Fruit fly (Drosophila melanogaster) whole organism, embryonic: ENCODE results near the gene CG44869.

Experiments
- CG10147 ChIP-seq: fragments of 200-800 bp; sonication (Bioruptor generic); optimal IDR thresholded peaks from 2 replicates; lab custom pipeline; 2019; ENCODE audit warnings: missing biosample characterization, mild to moderate bottlenecking, missing genetic modification characterization, moderate library complexity
- CG1024 ChIP-seq: fragments of 200-800 bp; sonication (Bioruptor generic); IDR thresholded peaks from 2 replicates; pipeline ENCODE4 v1.3.6; 2022; ENCODE audit warnings: missing biosample characterization, missing genetic modification characterization
- CG10366 ChIP-seq: fragments of 200-800 bp; sonication (Bioruptor generic); IDR thresholded peaks from 2 replicates; pipeline ENCODE4 v1.3.6; 2022; ENCODE audit warnings: missing biosample characterization, missing genetic modification characterization
- CG11093 ChIP-seq: fragments of 200-800 bp; sonication (Bioruptor generic); IDR thresholded peaks from 3 replicates; pipeline ENCODE4 v1.3.6; 2022; ENCODE audit warnings: missing biosample characterization, missing genetic modification characterization
- CG12236 ChIP-seq: fragments of 200-800 bp; sonication (Bioruptor generic); optimal IDR thresholded peaks from 2 replicates; lab custom pipeline; 2016; ENCODE audit warnings: missing biosample characterization, missing genetic modification characterization
- CG1233 ChIP-seq: fragments of 200-800 bp; sonication (Bioruptor generic); optimal IDR thresholded peaks from 4 replicates; lab custom pipeline; 2018; ENCODE audit warnings: missing biosample characterization, mild to moderate bottlenecking, missing genetic modification characterization
- CG12391 ChIP-seq: fragments of 200-800 bp; sonication (Bioruptor generic); optimal IDR thresholded peaks from 3 replicates; lab custom pipeline; 2018; ENCODE audit warnings: missing biosample characterization, mild to moderate bottlenecking, missing genetic modification characterization, moderate library complexity
- CG13424 ChIP-seq: fragments of 200-800 bp; sonication (Bioruptor generic); optimal IDR thresholded peaks from 2 replicates; lab custom pipeline; 2019; ENCODE audit warnings: missing biosample characterization, mild to moderate bottlenecking, missing genetic modification characterization, moderate library complexity
- CG14710 ChIP-seq: fragments of 200-800 bp; sonication (Bioruptor generic); optimal IDR thresholded peaks from 3 replicates; lab custom pipeline; 2019; ENCODE audit warnings: missing biosample characterization, mild to moderate bottlenecking, missing genetic modification characterization, moderate library complexity
- CG17802 ChIP-seq: fragments of 200-800 bp; sonication (Bioruptor generic); optimal IDR thresholded peaks from 2 replicates; lab custom pipeline; 2018; ENCODE audit warnings: missing biosample characterization, mild to moderate bottlenecking, missing genetic modification characterization, moderate library complexity
- CG17829 ChIP-seq: fragments of 200-800 bp; optimal IDR thresholded peaks from 2 replicates; lab custom pipeline; 2019; ENCODE audit warnings: missing biosample characterization, mild to moderate bottlenecking, missing genetic modification characterization, moderate library complexity
- CG18476 ChIP-seq: fragments of 200-800 bp; sonication (Bioruptor generic); optimal IDR thresholded peaks from 2 replicates; lab custom pipeline; 2016; ENCODE audit warnings: missing biosample characterization, mild to moderate bottlenecking, missing genetic modification characterization
- CG2712 ChIP-seq: fragments of 200-800 bp; optimal IDR thresholded peaks from 3 replicates; lab custom pipeline; 2019; ENCODE audit warnings: missing biosample characterization, mild to moderate bottlenecking, missing genetic modification characterization, moderate library complexity
- CG31441 ChIP-seq: fragments of 200-800 bp; sonication (Bioruptor generic); IDR thresholded peaks from 2 replicates; pipeline ENCODE4 v1.3.6; 2022; ENCODE audit warnings: missing biosample characterization, missing genetic modification characterization
- CG4404 ChIP-seq: fragments of 200-800 bp; sonication (Bioruptor generic); IDR thresholded peaks from 2 replicates; pipeline ENCODE4 v1.3.6; 2022; ENCODE audit warnings: missing biosample characterization, missing genetic modification characterization
- CG4820 ChIP-seq: fragments of 200-800 bp; sonication (Bioruptor generic); optimal IDR thresholded peaks from 3 replicates; lab custom pipeline; 2016; ENCODE audit warnings: missing biosample characterization, missing genetic modification characterization
- CG6254 ChIP-seq: fragments of 200-800 bp; sonication (Bioruptor generic); optimal IDR thresholded peaks from 3 replicates; lab custom pipeline; 2017; ENCODE audit warnings: mild to moderate bottlenecking, missing biosample characterization, missing genetic modification reagents, missing genetic modification characterization
- CG7786 ChIP-seq: fragments of 200-800 bp; sonication (Bioruptor generic); optimal IDR thresholded peaks from 2 replicates; lab custom pipeline; 2016; ENCODE audit warnings: missing biosample characterization, missing genetic modification characterization
- CG8478 ChIP-seq: fragments of >200 bp; optimal IDR thresholded peaks from 2 replicates; lab custom pipeline; 2018
- CG8765 ChIP-seq: fragments of 200-800 bp; sonication (Bioruptor generic); IDR thresholded peaks from 2 replicates; pipeline ENCODE4 v1.3.6; 2022; ENCODE audit warnings: missing biosample characterization, missing genetic modification characterization
- CG9215 ChIP-seq: fragments of 200-800 bp; sonication (Bioruptor generic); IDR thresholded peaks from 2 replicates; pipeline ENCODE4 v1.3.6; 2022; ENCODE audit warnings: missing biosample characterization, missing genetic modification characterization
- CG9797 ChIP-seq: fragments of 200-800 bp; sonication (Bioruptor generic); optimal IDR thresholded peaks from 3 replicates; lab custom pipeline; 2018; ENCODE audit warnings: missing biosample characterization, mild to moderate bottlenecking, missing genetic modification characterization
- CG9817 ChIP-seq: fragments of 200-800 bp; sonication (Bioruptor generic); optimal IDR thresholded peaks from 2 replicates; lab custom pipeline; 2018; ENCODE audit warnings: missing biosample characterization, mild to moderate bottlenecking, missing genetic modification characterization, moderate library complexity
- CoRest ChIP-seq: fragments of 200-800 bp; sonication (Bioruptor generic); optimal IDR thresholded peaks from 3 replicates; lab custom pipeline; 2018; ENCODE audit warnings: missing biosample characterization, mild to moderate bottlenecking, missing genetic modification characterization, moderate library complexity
- E2f1 ChIP-seq: fragments of 200-800 bp; sonication (Bioruptor generic); IDR thresholded peaks from 2 replicates; pipeline ENCODE4 v1.3.6; 2022; ENCODE audit warnings: missing biosample characterization, missing genetic modification characterization
- Fer3 ChIP-seq: fragments of 200-800 bp; sonication (Bioruptor generic); optimal IDR thresholded peaks from 2 replicates; lab custom pipeline; 2018; ENCODE audit warnings: missing biosample characterization, mild to moderate bottlenecking, missing genetic modification characterization, moderate library complexity
- Hsf ChIP-seq: fragments of 200-800 bp; sonication (Bioruptor generic); optimal IDR thresholded peaks from 3 replicates; lab custom pipeline; 2016; ENCODE audit warnings: missing biosample characterization, missing genetic modification characterization
- Pdp1 ChIP-seq, 2 experiments: fragments of 200-800 bp; sonication (Bioruptor generic); optimal IDR thresholded peaks; 3 replicates each; lab custom pipeline; 2016; ENCODE audit warnings: missing biosample characterization in 2 of 2, missing genetic modification characterization in 2 of 2, mild to moderate bottlenecking in 1 of 2, moderate library complexity in 1 of 2
- Sox102F ChIP-seq: fragments of 200-800 bp; sonication (Bioruptor generic); optimal IDR thresholded peaks from 2 replicates; lab custom pipeline; 2018; ENCODE audit warnings: missing biosample characterization, mild to moderate bottlenecking, missing genetic modification characterization, moderate library complexity
- Ssrp ChIP-seq: fragments of 200-800 bp; sonication (Bioruptor generic); optimal IDR thresholded peaks from 2 replicates; lab custom pipeline; 2018; ENCODE audit warnings: missing biosample characterization, mild to moderate bottlenecking, missing genetic modification characterization, moderate library complexity
- chif ChIP-seq, 2 experiments: fragments of 200-800 bp; sonication (Bioruptor generic); optimal IDR thresholded peaks; 3 replicates each; lab custom pipeline; 2016; ENCODE audit warnings: missing biosample characterization in 2 of 2, missing genetic modification characterization in 2 of 2
- chn ChIP-seq: fragments of 200-800 bp; sonication (Bioruptor generic); optimal IDR thresholded peaks from 2 replicates; lab custom pipeline; 2016; ENCODE audit warnings: missing biosample characterization, missing genetic modification characterization
- ci ChIP-seq: fragments of 200-800 bp; sonication (Bioruptor generic); IDR thresholded peaks from 3 replicates; pipeline ENCODE4 v1.3.6; 2022; ENCODE audit warnings: missing biosample characterization, missing genetic modification characterization
- danr ChIP-seq: fragments of 200-800 bp; sonication (Bioruptor generic); IDR thresholded peaks from 2 replicates; pipeline ENCODE4 v1.3.6; 2022; ENCODE audit warnings: missing biosample characterization, missing genetic modification characterization
- gsb ChIP-seq: fragments of 200-800 bp; sonication (Bioruptor generic); IDR thresholded peaks from 2 replicates; pipeline ENCODE4 v1.3.6; 2022; ENCODE audit warnings: missing biosample characterization, missing genetic modification characterization
- hkb ChIP-seq, 2 experiments: fragments of 200-800 bp in 1 of 2; fragments of >200 bp in 1 of 2; sonication (Bioruptor generic) in 1 of 2; IDR thresholded peaks in 1 of 2; optimal IDR thresholded peaks in 1 of 2; 2 replicates each; pipeline versions ENCODE4 v1.3.6 to Lab custom; 2017 to 2022; ENCODE audit warnings: missing biosample characterization in 1 of 2, missing genetic modification characterization in 1 of 2
- pan ChIP-seq, 4 experiments: fragments of >200 bp in 3 of 4; fragments of 200-800 bp in 1 of 4; sonication (Bioruptor generic) in 1 of 4; optimal IDR thresholded peaks in 3 of 4; IDR thresholded peaks in 1 of 4; 2 replicates each; pipeline versions ENCODE4 v1.3.6 to Lab custom; 2017 to 2022; ENCODE audit warnings: missing biosample characterization in 2 of 4, missing genetic modification characterization in 2 of 4, mixed read lengths in 1 of 4
- pnt ChIP-seq: fragments of 200-800 bp; sonication (Bioruptor generic); optimal IDR thresholded peaks from 3 replicates; lab custom pipeline; 2016; ENCODE audit warnings: missing biosample characterization, missing genetic modification characterization
- pum ChIP-seq: fragments of 200-800 bp; sonication (Bioruptor generic); optimal IDR thresholded peaks from 2 replicates; lab custom pipeline; 2016; ENCODE audit warnings: missing biosample characterization, missing genetic modification characterization
- row ChIP-seq: fragments of 200-800 bp; sonication (Bioruptor generic); IDR thresholded peaks from 3 replicates; pipeline ENCODE4 v1.3.6; 2022; ENCODE audit warnings: missing biosample characterization, missing genetic modification characterization
- sc ChIP-seq, 3 experiments: fragments of >200 bp in 2 of 3; fragments of 200-800 bp in 1 of 3; sonication (Bioruptor generic) in 1 of 3; optimal IDR thresholded peaks; 2 replicates in 2 of 3; 3 replicates in 1 of 3; lab custom pipeline; 2017; ENCODE audit warnings: mild to moderate bottlenecking in 1 of 3, missing biosample characterization in 1 of 3, missing genetic modification characterization in 1 of 3, missing genetic modification reagents in 1 of 3
- sisA ChIP-seq: fragments of 200-800 bp; sonication (Bioruptor generic); IDR thresholded peaks from 2 replicates; pipeline ENCODE4 v1.3.6; 2022; ENCODE audit warnings: missing biosample characterization, missing genetic modification characterization
- stwl ChIP-seq: fragments of 200-800 bp; sonication (Bioruptor generic); optimal IDR thresholded peaks from 3 replicates; lab custom pipeline; 2018; ENCODE audit warnings: missing biosample characterization, mild to moderate bottlenecking, missing genetic modification characterization, moderate library complexity
- trem ChIP-seq: fragments of 200-800 bp; optimal IDR thresholded peaks from 3 replicates; lab custom pipeline; 2019; ENCODE audit warnings: missing biosample characterization, mild to moderate bottlenecking, missing genetic modification characterization, moderate library complexity
- tup ChIP-seq: fragments of 200-800 bp; sonication (Bioruptor generic); optimal IDR thresholded peaks from 2 replicates; lab custom pipeline; 2016; ENCODE audit warnings: missing biosample characterization, mild to moderate bottlenecking, missing genetic modification characterization, moderate library complexity
- vvl ChIP-seq: fragments of 200-800 bp; sonication (Bioruptor generic); IDR thresholded peaks from 2 replicates; pipeline ENCODE4 v1.3.6; 2022; ENCODE audit warnings: missing biosample characterization, missing genetic modification characterization
- zen ChIP-seq: fragments of 200-800 bp; sonication (Bioruptor generic); optimal IDR thresholded peaks from 3 replicates; lab custom pipeline; 2018; ENCODE audit warnings: missing biosample characterization, mild to moderate bottlenecking, missing genetic modification characterization, moderate library complexity
- zf30C ChIP-seq: fragments of 200-800 bp; sonication (Bioruptor generic); optimal IDR thresholded peaks from 3 replicates; lab custom pipeline; 2018; ENCODE audit warnings: missing biosample characterization, mild to moderate bottlenecking, missing genetic modification characterization
- zfh1 ChIP-seq: fragments of 200-800 bp; sonication (Bioruptor generic); IDR thresholded peaks from 3 replicates; pipeline ENCODE4 v1.3.6; 2022; ENCODE audit warnings: missing biosample characterization, missing genetic modification characterization

CG44869 gene

DNA sequence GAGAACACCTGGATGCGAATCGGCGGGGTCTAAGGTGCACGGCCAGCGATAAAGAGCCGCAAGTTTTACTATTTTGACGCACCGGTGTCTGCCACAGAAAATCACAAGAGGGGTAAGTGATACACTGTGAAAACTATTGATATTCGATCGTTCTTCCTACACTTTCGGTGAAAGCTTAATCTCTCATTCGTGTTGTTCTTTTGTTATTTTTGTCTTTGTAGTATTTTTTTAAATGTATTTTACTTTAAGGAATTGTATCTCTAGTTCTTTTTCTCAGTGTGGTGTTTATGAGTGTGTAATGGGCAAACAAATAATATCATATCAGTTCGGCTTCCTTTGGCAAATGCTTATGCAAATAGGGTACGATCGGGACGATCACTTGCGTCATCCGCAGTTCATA, 14.1 kb upstream of the CG44869 start (continued):
- TF ChIP-seq CG6254 (GFP tag; lab: Kevin White, UChicago) (peak; percentile 22), CG9797 (GFP tag; lab: Kevin White, UChicago) (no peak), vvl (GFP tag; lab: Robert Waterston, UW) (peak; percentile 8; the same call in 1 of the 2 replicates), CG10366 (GFP tag; lab: Robert Waterston, UW) (peak; percentile 37; the same call in 1 of the 2 replicates), chn (GFP tag; lab: Kevin White, UChicago) (peak; percentile 18), CG8478 (no peak), sc (optimal IDR thresholded peaks at IDR 0.05; lab: Kevin White, UChicago) (no peak), sc (GFP tag; optimal IDR thresholded peaks at IDR 0.05; lab: Kevin White, UChicago) (peak; percentile 11), tup (GFP tag; lab: Kevin White, UChicago) (no peak), pan (optimal IDR thresholded peaks at IDR 0.05; lab: Kevin White, UChicago) (no peak), pan (GFP tag; optimal IDR thresholded peaks at IDR 0.05 in 1 of 2, IDR thresholded peaks at IDR 0.05 in 1 of 2) (no peak), zen (peak; percentile 51), CG10147 (GFP tag; lab: Kevin White, UChicago) (no peak), stwl (tag; lab: Kevin White, UChicago) (peak; percentile 4), sisA (peak; percentile 42), Sox102F (GFP tag; lab: Kevin White, UChicago) (peak; percentile 46), zf30C (GFP tag; lab: Kevin White, UChicago) (peak; percentile 52), CG9215 (GFP tag; lab: Robert Waterston, UW) (no peak), CG18476 (GFP tag; lab: Kevin White, UChicago) (no peak), CG1233 (peak; percentile 26), CG2712 (tag; lab: Kevin White, UChicago) (peak; percentile 62), CG11093 (GFP tag; lab: Robert Waterston, UW) (0 out of 3 replicates have a peak, but pooled peaks have one; percentile 7), CG7786 (peak; percentile 30), CG17802 (tag; lab: Kevin White, UChicago) (peak; percentile 20), Pdp1 (GFP tag; optimal IDR thresholded peaks at IDR 0.05; lab: Kevin White, UChicago) (peak in 1 of 2 experiments; percentile 28), Hsf (peak; percentile 8), CG17829 (peak; percentile 48), pnt (GFP tag; lab: Kevin White, UChicago) (peak; percentile 25), E2f1 (GFP tag; lab: Robert Waterston, UW) (peak; percentile 28; the same call in 1 of the 2 replicates), CoRest (tag; lab: Kevin White, UChicago) (peak; percentile 7), CG12236 (GFP tag; lab: Kevin White, UChicago) (peak; percentile 42), CG8765 (GFP tag; lab: Robert Waterston, UW) (peak; percentile 39; the same call in 1 of the 2 replicates), chif (GFP tag; optimal IDR thresholded peaks at IDR 0.05; lab: Kevin White, UChicago) (peak; percentile 51 to 64), CG4404 (peak; percentile 49; the same call in 1 of the 2 replicates), trem (tag; lab: Kevin White, UChicago) (peak; percentile 32), CG4820 (GFP tag; lab: Kevin White, UChicago) (peak; percentile 48), danr (GFP tag; lab: Robert Waterston, UW) (no peak), ci (GFP tag; lab: Robert Waterston, UW) (peak; percentile 50; the same call in 2 of the 3 replicates), pum (GFP tag; lab: Kevin White, UChicago) (peak; percentile 16), CG12391 (tag; lab: Kevin White, UChicago) (peak; percentile 62), CG9817 (tag; lab: Kevin White, UChicago) (peak; percentile 6), Ssrp (tag; lab: Kevin White, UChicago) (peak; percentile 29), zfh1 (GFP tag; lab: Robert Waterston, UW) (peak; percentile 75), Fer3 (peak; percentile 12), gsb (no peak), CG14710 (tag; lab: Kevin White, UChicago) (peak; percentile 49), hkb (optimal IDR thresholded peaks at IDR 0.05; lab: Kevin White, UChicago) (no peak), hkb (GFP tag; IDR thresholded peaks at IDR 0.05; lab: Robert Waterston, UW) (0 out of 2 replicates have a peak, but pooled peaks have one; percentile 17), CG13424 (tag; lab: Kevin White, UChicago) (peak; percentile 21), row (GFP tag; lab: Robert Waterston, UW) (peak; percentile 47; the same call in 2 of the 3 replicates), CG1024 (GFP tag; lab: Robert Waterston, UW) (no peak), CG31441 (GFP tag; lab: Robert Waterston, UW) (0 out of 2 replicates have a peak, but pooled peaks have one; percentile 35)
